Fruit fly (Drosophila melanogaster) whole organism, embryonic: ENCODE data around the gene Fitm.

Experiments used
- Ada2b ChIP-seq: fragments of 200-800 bp; sonication (Bioruptor generic); IDR thresholded peaks from 2 replicates; pipeline ENCODE4 v1.3.6; 2022; ENCODE audit warnings: missing biosample characterization, missing genetic modification characterization
- Aef1 ChIP-seq: fragments of 200-800 bp; sonication (Bioruptor generic); IDR thresholded peaks from 3 replicates; pipeline ENCODE4 v1.3.6; 2022; ENCODE audit warnings: missing biosample characterization, missing genetic modification characterization
- CG10654 ChIP-seq: fragments of 200-800 bp; sonication (Bioruptor generic); optimal IDR thresholded peaks from 2 replicates; lab custom pipeline; 2016; ENCODE audit warnings: missing biosample characterization, missing genetic modification characterization
- CG11504 ChIP-seq: fragments of 200-800 bp; sonication (Bioruptor generic); optimal IDR thresholded peaks from 3 replicates; lab custom pipeline; 2019; ENCODE audit warnings: missing biosample characterization, mild to moderate bottlenecking, missing genetic modification characterization, moderate library complexity
- CG13894 ChIP-seq: fragments of 200-800 bp; sonication (Bioruptor generic); optimal IDR thresholded peaks from 3 replicates; lab custom pipeline; 2018; ENCODE audit warnings: missing biosample characterization, mild to moderate bottlenecking, missing genetic modification characterization, moderate library complexity
- CG15514 ChIP-seq: fragments of 200-800 bp; sonication (Bioruptor generic); optimal IDR thresholded peaks from 3 replicates; lab custom pipeline; 2017; ENCODE audit warnings: missing biosample characterization, missing genetic modification characterization, mild to moderate bottlenecking, moderate library complexity, missing genetic modification reagents
- CG17361 ChIP-seq: fragments of 200-800 bp; sonication (Bioruptor generic); IDR thresholded peaks from 3 replicates; pipeline ENCODE4 v1.3.6; 2022; ENCODE audit warnings: missing biosample characterization, missing genetic modification characterization
- CG17802 ChIP-seq: fragments of 200-800 bp; sonication (Bioruptor generic); optimal IDR thresholded peaks from 2 replicates; lab custom pipeline; 2018; ENCODE audit warnings: missing biosample characterization, mild to moderate bottlenecking, missing genetic modification characterization, moderate library complexity
- CG18262 ChIP-seq: fragments of 200-800 bp; optimal IDR thresholded peaks from 3 replicates; lab custom pipeline; 2019; ENCODE audit warnings: missing biosample characterization, mild to moderate bottlenecking, missing genetic modification characterization, moderate library complexity
- CG2875 ChIP-seq: fragments of 200-800 bp; sonication (Bioruptor generic); optimal IDR thresholded peaks from 2 replicates; lab custom pipeline; 2017; ENCODE audit warnings: missing biosample characterization, mild to moderate bottlenecking, missing genetic modification characterization, missing genetic modification reagents
- CG30020 ChIP-seq: fragments of 200-800 bp; optimal IDR thresholded peaks from 2 replicates; lab custom pipeline; 2019; ENCODE audit warnings: missing biosample characterization, mild to moderate bottlenecking, missing genetic modification characterization, moderate library complexity
- CG31441 ChIP-seq: fragments of 200-800 bp; sonication (Bioruptor generic); IDR thresholded peaks from 2 replicates; pipeline ENCODE4 v1.3.6; 2022; ENCODE audit warnings: missing biosample characterization, missing genetic modification characterization
- CG34224 ChIP-seq: fragments of 200-800 bp; sonication (Bioruptor generic); IDR thresholded peaks from 3 replicates; pipeline ENCODE4 v1.3.6; 2022; ENCODE audit warnings: missing biosample characterization, missing genetic modification characterization; ENCODE audit not compliant: partially characterized antibody
- CG4328 ChIP-seq: fragments of 200-800 bp; sonication (Bioruptor generic); optimal IDR thresholded peaks from 3 replicates; lab custom pipeline; 2017; ENCODE audit warnings: missing biosample characterization, missing genetic modification reagents, missing genetic modification characterization
- CG4617 ChIP-seq: fragments of 200-800 bp; sonication (Bioruptor generic); optimal IDR thresholded peaks from 3 replicates; lab custom pipeline; 2016; ENCODE audit warnings: missing biosample characterization, missing genetic modification characterization, borderline replicate concordance
- CG6654 ChIP-seq: fragments of 200-800 bp; sonication (Bioruptor generic); optimal IDR thresholded peaks from 2 replicates; lab custom pipeline; 2017; ENCODE audit warnings: missing biosample characterization, mild to moderate bottlenecking, missing genetic modification characterization
- CG8290 ChIP-seq, 3 experiments: fragments of 200-800 bp; sonication (Bioruptor generic); optimal IDR thresholded peaks; 2 replicates each; lab custom pipeline; 2016 to 2019; ENCODE audit warnings: missing biosample characterization in 3 of 3, missing genetic modification characterization in 3 of 3, mild to moderate bottlenecking in 2 of 3, moderate library complexity in 1 of 3
- Doc3 ChIP-seq: fragments of 200-800 bp; sonication (Bioruptor generic); IDR thresholded peaks from 3 replicates; pipeline ENCODE4 v1.3.6; 2022; ENCODE audit warnings: missing biosample characterization, missing genetic modification characterization; ENCODE audit not compliant: partially characterized antibody
- Dp ChIP-seq: fragments of 200-800 bp; sonication (Bioruptor generic); optimal IDR thresholded peaks from 2 replicates; lab custom pipeline; 2018; ENCODE audit warnings: missing biosample characterization, mild to moderate bottlenecking, missing genetic modification characterization, moderate library complexity
- H2.0 ChIP-seq: fragments of 200-800 bp; sonication (Bioruptor generic); IDR thresholded peaks from 2 replicates; pipeline ENCODE4 v1.3.6; 2022; ENCODE audit warnings: missing biosample characterization, missing genetic modification characterization
- HHEX ChIP-seq: fragments of 200-800 bp; sonication (Bioruptor generic); optimal IDR thresholded peaks from 3 replicates; lab custom pipeline; 2017; ENCODE audit warnings: missing biosample characterization, mild to moderate bottlenecking, missing genetic modification characterization, missing genetic modification reagents
- Hey ChIP-seq: fragments of 200-800 bp; sonication (Bioruptor generic); optimal IDR thresholded peaks from 3 replicates; lab custom pipeline; 2018; ENCODE audit warnings: missing biosample characterization, mild to moderate bottlenecking, missing genetic modification characterization
- HmgZ ChIP-seq: fragments of 200-800 bp; sonication (Bioruptor generic); optimal IDR thresholded peaks from 2 replicates; lab custom pipeline; 2018; ENCODE audit warnings: missing biosample characterization, mild to moderate bottlenecking, missing genetic modification characterization
- Hr78 ChIP-seq, 2 experiments: fragments of 200-800 bp in 1 of 2; fragments of >200 bp in 1 of 2; sonication (Bioruptor generic) in 1 of 2; optimal IDR thresholded peaks; 2 replicates each; lab custom pipeline; 2017 to 2019; ENCODE audit warnings: missing biosample characterization in 2 of 2, missing genetic modification characterization in 2 of 2, mild to moderate bottlenecking in 1 of 2, moderate library complexity in 1 of 2
- MBD-R2 ChIP-seq: fragments of 200-800 bp; sonication (Bioruptor generic); IDR thresholded peaks from 2 replicates; pipeline ENCODE4 v1.3.6; 2022; ENCODE audit warnings: missing biosample characterization, missing genetic modification characterization
- Mad ChIP-seq: fragments of 200-800 bp; sonication (Bioruptor generic); optimal IDR thresholded peaks from 2 replicates; lab custom pipeline; 2016; ENCODE audit warnings: missing biosample characterization, missing genetic modification characterization
- Poxn ChIP-seq: fragments of 200-800 bp; sonication (Bioruptor generic); IDR thresholded peaks from 2 replicates; pipeline ENCODE4 v1.3.6; 2022; ENCODE audit warnings: missing biosample characterization, missing genetic modification characterization
- Sox102F ChIP-seq: fragments of 200-800 bp; sonication (Bioruptor generic); optimal IDR thresholded peaks from 2 replicates; lab custom pipeline; 2018; ENCODE audit warnings: missing biosample characterization, mild to moderate bottlenecking, missing genetic modification characterization, moderate library complexity
- Sry-δ ChIP-seq: fragments of 200-800 bp; sonication (Bioruptor generic); optimal IDR thresholded peaks from 2 replicates; lab custom pipeline; 2016; ENCODE audit warnings: missing biosample characterization, missing genetic modification characterization
- Ssrp ChIP-seq: fragments of 200-800 bp; sonication (Bioruptor generic); optimal IDR thresholded peaks from 2 replicates; lab custom pipeline; 2018; ENCODE audit warnings: missing biosample characterization, mild to moderate bottlenecking, missing genetic modification characterization, moderate library complexity
- Vsx1 ChIP-seq: fragments of 200-800 bp; sonication (Bioruptor generic); optimal IDR thresholded peaks from 2 replicates; lab custom pipeline; 2017; ENCODE audit warnings: missing biosample characterization, mild to moderate bottlenecking, missing genetic modification characterization, missing genetic modification reagents
- aop ChIP-seq: fragments of 200-800 bp; sonication (Bioruptor generic); IDR thresholded peaks from 2 replicates; pipeline ENCODE4 v1.3.6; 2022; ENCODE audit warnings: missing biosample characterization, missing genetic modification characterization
- cg ChIP-seq: fragments of 200-800 bp; sonication (Bioruptor generic); optimal IDR thresholded peaks from 3 replicates; lab custom pipeline; 2019; ENCODE audit warnings: missing biosample characterization, mild to moderate bottlenecking, missing genetic modification characterization, moderate library complexity
- crp ChIP-seq, 2 experiments: fragments of 200-800 bp; sonication (Bioruptor generic); optimal IDR thresholded peaks; 2 replicates in 1 of 2; 3 replicates in 1 of 2; lab custom pipeline; 2017; ENCODE audit warnings: missing biosample characterization in 2 of 2, missing genetic modification characterization in 2 of 2, mild to moderate bottlenecking in 1 of 2, moderate library complexity in 1 of 2
- her ChIP-seq: fragments of 200-800 bp; sonication (Bioruptor generic); optimal IDR thresholded peaks from 2 replicates; lab custom pipeline; 2016; ENCODE audit warnings: missing biosample characterization, missing genetic modification characterization
- inv ChIP-seq: fragments of 200-800 bp; sonication (Bioruptor generic); IDR thresholded peaks from 2 replicates; pipeline ENCODE4 v1.3.6; 2022; ENCODE audit warnings: missing biosample characterization, missing genetic modification characterization; ENCODE audit not compliant: partially characterized antibody
- nerfin-2 ChIP-seq: fragments of 200-800 bp; sonication (Bioruptor generic); IDR thresholded peaks from 2 replicates; pipeline ENCODE4 v1.3.6; 2022; ENCODE audit warnings: missing biosample characterization, missing genetic modification characterization; ENCODE audit not compliant: partially characterized antibody
- otp ChIP-seq: fragments of 200-800 bp; sonication (Bioruptor generic); IDR thresholded peaks from 3 replicates; pipeline ENCODE4, ENCODE4 v1.3.6; 2022; ENCODE audit warnings: missing biosample characterization, missing genetic modification characterization
- pho ChIP-seq: fragments of 200-800 bp; sonication (Bioruptor generic); optimal IDR thresholded peaks from 2 replicates; lab custom pipeline; 2016; ENCODE audit warnings: missing biosample characterization, missing genetic modification characterization
- phol ChIP-seq: fragments of 200-800 bp; sonication (Bioruptor generic); optimal IDR thresholded peaks from 3 replicates; lab custom pipeline; 2018; ENCODE audit warnings: missing biosample characterization, mild to moderate bottlenecking, missing genetic modification characterization, moderate library complexity
- pita ChIP-seq: fragments of 200-800 bp; sonication (Bioruptor generic); optimal IDR thresholded peaks from 2 replicates; lab custom pipeline; 2017; ENCODE audit warnings: missing biosample characterization, mild to moderate bottlenecking, missing genetic modification characterization
- prd ChIP-seq, 3 experiments: fragments of >200 bp in 2 of 3; fragments of 200-800 bp in 1 of 3; sonication (Bioruptor generic) in 1 of 3; optimal IDR thresholded peaks in 2 of 3; IDR thresholded peaks in 1 of 3; 2 replicates in 2 of 3; 3 replicates in 1 of 3; pipeline versions ENCODE4 v1.3.6 to Lab custom; 2017 to 2022; ENCODE audit warnings: missing biosample characterization in 1 of 3, missing genetic modification characterization in 1 of 3
- pros ChIP-seq: fragments of 200-800 bp; sonication (Bioruptor generic); optimal IDR thresholded peaks from 3 replicates; lab custom pipeline; 2019; ENCODE audit warnings: missing biosample characterization, mild to moderate bottlenecking, missing genetic modification characterization, moderate library complexity
- psq ChIP-seq: fragments of 200-800 bp; sonication (Bioruptor generic); optimal IDR thresholded peaks from 2 replicates; lab custom pipeline; 2017; ENCODE audit warnings: missing biosample characterization, missing genetic modification characterization
- scrt ChIP-seq: fragments of 200-800 bp; sonication (Bioruptor generic); optimal IDR thresholded peaks from 2 replicates; lab custom pipeline; 2018; ENCODE audit warnings: missing biosample characterization, mild to moderate bottlenecking, missing genetic modification characterization, moderate library complexity
- tgo ChIP-seq: fragments of 200-800 bp; sonication (Bioruptor generic); IDR thresholded peaks from 3 replicates; pipeline ENCODE4 v1.3.6; 2022; ENCODE audit warnings: missing biosample characterization, missing genetic modification characterization
- tna ChIP-seq: fragments of 200-800 bp; sonication (Bioruptor generic); IDR thresholded peaks from 2 replicates; pipeline ENCODE4 v1.3.6; 2022; ENCODE audit warnings: missing biosample characterization, missing genetic modification characterization; ENCODE audit not compliant: partially characterized antibody
- zfh2 ChIP-seq: fragments of 200-800 bp; sonication (Bioruptor generic); optimal IDR thresholded peaks from 2 replicates; lab custom pipeline; 2016; ENCODE audit warnings: missing biosample characterization, missing genetic modification characterization

Gene Fitm

dm6 chr3L:5152354-5152806 lies 6.5 kb upstream of the Fitm start, which contains the start of the genes Gen and Srp54k (continued):
- TF ChIP-seq CG13894 (tag; lab: Kevin White, UChicago): no peak
- peak; percentile 37 for TF ChIP-seq pho (GFP tag; lab: Kevin White, UChicago)
- no peak for TF ChIP-seq Hey (tag; lab: Kevin White, UChicago)
- TF ChIP-seq aop (GFP tag; lab: Robert Waterston, UW): no peak
- peak; percentile 41 for TF ChIP-seq Sry-δ (GFP tag; lab: Kevin White, UChicago)
- TF ChIP-seq CG30020: no peak
- TF ChIP-seq Ssrp (tag; lab: Kevin White, UChicago): peak; percentile 2
- peak; percentile 4 for TF ChIP-seq scrt (GFP tag; lab: Kevin White, UChicago)
- TF ChIP-seq HHEX (GFP tag; lab: Kevin White, UChicago): no peak
- TF ChIP-seq CG17361 (GFP tag; lab: Robert Waterston, UW): no peak
- no peak for TF ChIP-seq Poxn
- TF ChIP-seq Hr78 (GFP tag; optimal IDR thresholded peaks at IDR 0.05; lab: Kevin White, UChicago): no peak
- TF ChIP-seq Aef1 (GFP tag; lab: Robert Waterston, UW): peak; percentile 22; the same call in 1 of the 3 replicates
- 0 out of 2 replicates have a peak, but pooled peaks have one; percentile 6 for TF ChIP-seq H2.0 (GFP tag; lab: Robert Waterston, UW)
- TF ChIP-seq Mad (GFP tag; lab: Kevin White, UChicago): peak; percentile 52
- no peak for TF ChIP-seq CG2875 (GFP tag; lab: Kevin White, UChicago)
- TF ChIP-seq nerfin-2 (GFP tag; lab: Robert Waterston, UW): no peak
- no peak for TF ChIP-seq cg (GFP tag; lab: Kevin White, UChicago)
- peak; percentile 64 for TF ChIP-seq tgo
- TF ChIP-seq prd (optimal IDR thresholded peaks at IDR 0.05; lab: Kevin White, UChicago): peak in 1 of 2 experiments; percentile 19
- peak; percentile 75 for TF ChIP-seq prd (GFP tag; IDR thresholded peaks at IDR 0.05; lab: Robert Waterston, UW)
- no peak for TF ChIP-seq CG6654 (GFP tag; lab: Kevin White, UChicago)
- TF ChIP-seq otp: no peak
- TF ChIP-seq inv (GFP tag; lab: Robert Waterston, UW): peak; percentile 17; the same call in 1 of the 2 replicates
- peak; percentile 13; the same call in 1 of the 2 replicates for TF ChIP-seq Ada2b (GFP tag; lab: Robert Waterston, UW)
- TF ChIP-seq psq (GFP tag; lab: Kevin White, UChicago): peak; percentile 17
- peak; percentile 94 for TF ChIP-seq MBD-R2
- no peak for TF ChIP-seq CG31441 (GFP tag; lab: Robert Waterston, UW)
- no peak for TF ChIP-seq Sox102F
- TF ChIP-seq zfh2 (GFP tag; lab: Kevin White, UChicago): peak; percentile 40
- peak; percentile 73 for TF ChIP-seq Dp (GFP tag; lab: Kevin White, UChicago)
- no peak for TF ChIP-seq pita
- peak in 1 of 2 experiments; percentile 80 for TF ChIP-seq crp (GFP tag; optimal IDR thresholded peaks at IDR 0.05; lab: Kevin White, UChicago)
- TF ChIP-seq CG34224 (GFP tag; lab: Robert Waterston, UW): no peak
- peak; percentile 34 for TF ChIP-seq CG15514 (GFP tag; lab: Kevin White, UChicago)
- no peak for TF ChIP-seq pros (GFP tag; lab: Kevin White, UChicago)
- no peak for TF ChIP-seq CG17802 (tag; lab: Kevin White, UChicago)
- no peak for TF ChIP-seq CG18262 (tag; lab: Kevin White, UChicago)
- no peak for TF ChIP-seq CG10654
- no peak for TF ChIP-seq Doc3 (GFP tag; lab: Robert Waterston, UW)
- peak; percentile 66 for TF ChIP-seq HmgZ (tag; lab: Kevin White, UChicago)
- peak; percentile 41 for TF ChIP-seq phol (tag; lab: Kevin White, UChicago)
- peak; percentile 42 for TF ChIP-seq CG4617 (GFP tag; lab: Kevin White, UChicago)
- TF ChIP-seq CG8290 (GFP tag; optimal IDR thresholded peaks at IDR 0.05; lab: Kevin White, UChicago): no peak
- TF ChIP-seq CG8290 (tag; optimal IDR thresholded peaks at IDR 0.05; lab: Kevin White, UChicago): no peak
- TF ChIP-seq CG4328 (GFP tag; lab: Kevin White, UChicago): no peak
- TF ChIP-seq tna (GFP tag; lab: Robert Waterston, UW): no peak
- no peak for TF ChIP-seq Vsx1 (GFP tag; lab: Kevin White, UChicago)
- no peak for TF ChIP-seq her (GFP tag; lab: Kevin White, UChicago)
- no peak for TF ChIP-seq CG11504 (tag; lab: Kevin White, UChicago)
